Fruit fly (Drosophila melanogaster) whole organism, embryonic: ENCODE data around the gene Non3.
A peak's percentile ranks its signal among the peaks of the same experiment; 100 is the strongest.

Source experiments
- Adf1 ChIP-seq: fragments of 200-800 bp; sonication (Bioruptor generic); IDR thresholded peaks from 2 replicates; pipeline ENCODE4 v1.3.6; 2022; ENCODE audit warnings: missing biosample characterization, missing genetic modification characterization
- CG10321 ChIP-seq: fragments of 200-800 bp; sonication (Bioruptor generic); IDR thresholded peaks from 2 replicates; pipeline ENCODE4 v1.3.6; 2022; ENCODE audit warnings: missing biosample characterization, missing genetic modification characterization
- CG10654 ChIP-seq: fragments of 200-800 bp; sonication (Bioruptor generic); optimal IDR thresholded peaks from 2 replicates; lab custom pipeline; 2016; ENCODE audit warnings: missing biosample characterization, missing genetic modification characterization
- CG11247 ChIP-seq: fragments of 200-800 bp; sonication (Bioruptor generic); IDR thresholded peaks from 2 replicates; pipeline ENCODE4 v1.3.6; 2022; ENCODE audit warnings: missing biosample characterization, missing genetic modification characterization
- CG12236 ChIP-seq: fragments of 200-800 bp; sonication (Bioruptor generic); optimal IDR thresholded peaks from 2 replicates; lab custom pipeline; 2016; ENCODE audit warnings: missing biosample characterization, missing genetic modification characterization
- CG15073 ChIP-seq: fragments of 200-800 bp; sonication (Bioruptor generic); optimal IDR thresholded peaks from 2 replicates; lab custom pipeline; 2016; ENCODE audit warnings: missing biosample characterization, missing genetic modification characterization
- CG15514 ChIP-seq: fragments of 200-800 bp; sonication (Bioruptor generic); optimal IDR thresholded peaks from 3 replicates; lab custom pipeline; 2017; ENCODE audit warnings: missing biosample characterization, missing genetic modification characterization, mild to moderate bottlenecking, moderate library complexity, missing genetic modification reagents
- CG15696 ChIP-seq: fragments of 200-800 bp; sonication (Bioruptor generic); optimal IDR thresholded peaks from 2 replicates; lab custom pipeline; 2019; ENCODE audit warnings: missing biosample characterization, mild to moderate bottlenecking, missing genetic modification characterization, moderate library complexity
- CG2120 ChIP-seq: fragments of 200-800 bp; sonication (Bioruptor generic); optimal IDR thresholded peaks from 3 replicates; lab custom pipeline; 2016; ENCODE audit warnings: missing biosample characterization, missing genetic modification characterization
- CG2199 ChIP-seq: fragments of 200-800 bp; sonication (Bioruptor generic); IDR thresholded peaks from 3 replicates; pipeline ENCODE4 v1.3.6; 2022; ENCODE audit warnings: missing biosample characterization, missing genetic modification characterization
- CG34224 ChIP-seq: fragments of 200-800 bp; sonication (Bioruptor generic); IDR thresholded peaks from 3 replicates; pipeline ENCODE4 v1.3.6; 2022; ENCODE audit warnings: missing biosample characterization, missing genetic modification characterization; ENCODE audit not compliant: partially characterized antibody
- CG4328 ChIP-seq: fragments of 200-800 bp; sonication (Bioruptor generic); optimal IDR thresholded peaks from 3 replicates; lab custom pipeline; 2017; ENCODE audit warnings: missing biosample characterization, missing genetic modification reagents, missing genetic modification characterization
- CG43689 ChIP-seq: fragments of 200-800 bp; sonication (Bioruptor generic); IDR thresholded peaks from 2 replicates; pipeline ENCODE4 v1.3.6; 2022; ENCODE audit warnings: missing biosample characterization, missing genetic modification characterization
- CG4404 ChIP-seq: fragments of 200-800 bp; sonication (Bioruptor generic); IDR thresholded peaks from 2 replicates; pipeline ENCODE4 v1.3.6; 2022; ENCODE audit warnings: missing biosample characterization, missing genetic modification characterization
- CG6272 ChIP-seq: fragments of 200-800 bp; sonication (Bioruptor generic); IDR thresholded peaks from 2 replicates; pipeline ENCODE4 v1.3.6; 2022; ENCODE audit warnings: missing biosample characterization, missing genetic modification characterization
- CG7271 ChIP-seq: fragments of 200-800 bp; sonication (Bioruptor generic); optimal IDR thresholded peaks from 2 replicates; lab custom pipeline; 2018; ENCODE audit warnings: missing biosample characterization, mild to moderate bottlenecking, missing genetic modification characterization, moderate library complexity
- CG7963 ChIP-seq: fragments of 200-800 bp; sonication (Bioruptor generic); IDR thresholded peaks from 3 replicates; pipeline ENCODE4 v1.3.6; 2022; ENCODE audit warnings: missing biosample characterization, missing genetic modification characterization; ENCODE audit not compliant: partially characterized antibody
- CG8089 ChIP-seq: fragments of 200-800 bp; sonication (Bioruptor generic); optimal IDR thresholded peaks from 3 replicates; lab custom pipeline; 2016; ENCODE audit warnings: missing biosample characterization, missing genetic modification characterization
- Dll ChIP-seq: fragments of 200-800 bp; sonication (Bioruptor generic); IDR thresholded peaks from 4 replicates; pipeline ENCODE4 v1.3.6; 2022; ENCODE audit warnings: missing biosample characterization, missing genetic modification characterization; ENCODE audit not compliant: partially characterized antibody
- Dp ChIP-seq: fragments of 200-800 bp; sonication (Bioruptor generic); optimal IDR thresholded peaks from 2 replicates; lab custom pipeline; 2018; ENCODE audit warnings: missing biosample characterization, mild to moderate bottlenecking, missing genetic modification characterization, moderate library complexity
- Ets65A ChIP-seq: fragments of 200-800 bp; sonication (Bioruptor generic); peaks from one replicate; lab custom pipeline; 2016; ENCODE audit warnings: missing biosample characterization, missing genetic modification characterization
- Ets97D ChIP-seq: fragments of 200-800 bp; sonication (Bioruptor generic); optimal IDR thresholded peaks from 3 replicates; lab custom pipeline; 2016; ENCODE audit warnings: missing biosample characterization, missing genetic modification characterization
- Fer1 ChIP-seq: fragments of 200-800 bp; sonication (Bioruptor generic); optimal IDR thresholded peaks from 2 replicates; lab custom pipeline; 2017; ENCODE audit warnings: missing biosample characterization, mild to moderate bottlenecking, missing genetic modification characterization
- Nf-YA ChIP-seq: fragments of 200-800 bp; sonication (Bioruptor generic); IDR thresholded peaks from 2 replicates; pipeline ENCODE4 v1.3.6; 2022; ENCODE audit warnings: missing biosample characterization, missing genetic modification characterization
- Nf-YB ChIP-seq: fragments of 200-800 bp; sonication (Bioruptor generic); optimal IDR thresholded peaks from 3 replicates; lab custom pipeline; 2019; ENCODE audit warnings: missing biosample characterization, mild to moderate bottlenecking, missing genetic modification characterization, moderate library complexity
- Nf-YC ChIP-seq: fragments of 200-800 bp; optimal IDR thresholded peaks from 3 replicates; lab custom pipeline; 2019; ENCODE audit warnings: missing biosample characterization, mild to moderate bottlenecking, missing genetic modification characterization, moderate library complexity
- Poxn ChIP-seq: fragments of 200-800 bp; sonication (Bioruptor generic); IDR thresholded peaks from 2 replicates; pipeline ENCODE4 v1.3.6; 2022; ENCODE audit warnings: missing biosample characterization, missing genetic modification characterization
- Tbp ChIP-seq: fragments of >200 bp; optimal IDR thresholded peaks from 2 replicates; lab custom pipeline; 2018; ENCODE audit warnings: missing biosample characterization, missing genetic modification characterization
- ac ChIP-seq: fragments of 200-800 bp; sonication (Bioruptor generic); optimal IDR thresholded peaks from 3 replicates; lab custom pipeline; 2017; ENCODE audit warnings: missing biosample characterization, mild to moderate bottlenecking, missing genetic modification characterization
- bcd ChIP-seq: fragments of 200-800 bp; sonication (Bioruptor generic); optimal IDR thresholded peaks from 2 replicates; lab custom pipeline; 2017; ENCODE audit warnings: missing biosample characterization, mild to moderate bottlenecking, missing genetic modification characterization
- cg ChIP-seq: fragments of 200-800 bp; sonication (Bioruptor generic); optimal IDR thresholded peaks from 3 replicates; lab custom pipeline; 2019; ENCODE audit warnings: missing biosample characterization, mild to moderate bottlenecking, missing genetic modification characterization, moderate library complexity
- chm ChIP-seq: fragments of 200-800 bp; sonication (Bioruptor generic); IDR thresholded peaks from 2 replicates; pipeline ENCODE4 v1.3.6; 2022; ENCODE audit warnings: missing biosample characterization, missing genetic modification characterization
- crol ChIP-seq: fragments of 200-800 bp; sonication (Bioruptor generic); IDR thresholded peaks from 2 replicates; pipeline ENCODE4 v1.3.6; 2022; ENCODE audit warnings: missing biosample characterization, missing genetic modification characterization
- danr ChIP-seq: fragments of 200-800 bp; sonication (Bioruptor generic); IDR thresholded peaks from 2 replicates; pipeline ENCODE4 v1.3.6; 2022; ENCODE audit warnings: missing biosample characterization, missing genetic modification characterization
- fru ChIP-seq: fragments of >200 bp; optimal IDR thresholded peaks from 2 replicates; lab custom pipeline; 2017
- gsb-n ChIP-seq: fragments of 200-800 bp; sonication (Bioruptor generic); optimal IDR thresholded peaks from 3 replicates; lab custom pipeline; 2018; ENCODE audit warnings: missing biosample characterization, mild to moderate bottlenecking, missing genetic modification characterization
- hbn ChIP-seq: fragments of 200-800 bp; sonication (Bioruptor generic); IDR thresholded peaks from 2 replicates; pipeline ENCODE4 v1.3.6; 2022; ENCODE audit warnings: missing biosample characterization, missing genetic modification characterization; ENCODE audit not compliant: partially characterized antibody
- lbe ChIP-seq: fragments of 200-800 bp; sonication (Bioruptor generic); optimal IDR thresholded peaks from 2 replicates; lab custom pipeline; 2016; ENCODE audit warnings: missing biosample characterization, mild to moderate bottlenecking, missing genetic modification characterization
- luna ChIP-seq: fragments of 200-800 bp; sonication (Bioruptor generic); optimal IDR thresholded peaks from 2 replicates; lab custom pipeline; 2016; ENCODE audit warnings: missing biosample characterization, missing genetic modification characterization
- pb ChIP-seq: fragments of 200-800 bp; sonication (Bioruptor generic); optimal IDR thresholded peaks from 3 replicates; lab custom pipeline; 2016; ENCODE audit warnings: missing biosample characterization, missing genetic modification characterization
- repo ChIP-seq: fragments of 200-800 bp; sonication (Bioruptor generic); optimal IDR thresholded peaks from 2 replicates; lab custom pipeline; 2016; ENCODE audit warnings: missing biosample characterization, missing genetic modification characterization
- seq ChIP-seq: fragments of 200-800 bp; sonication (Bioruptor generic); IDR thresholded peaks from 2 replicates; pipeline ENCODE4 v1.3.6; 2022; ENCODE audit warnings: missing biosample characterization, missing genetic modification characterization
- slp2 ChIP-seq: fragments of 200-800 bp; sonication (Bioruptor generic); optimal IDR thresholded peaks from 2 replicates; lab custom pipeline; 2016; ENCODE audit warnings: missing biosample characterization, missing genetic modification characterization
- sna ChIP-seq: fragments of 200-800 bp; sonication (Bioruptor generic); IDR thresholded peaks from 2 replicates; pipeline ENCODE4 v1.3.6; 2022; ENCODE audit warnings: missing biosample characterization, missing genetic modification characterization; ENCODE audit not compliant: partially characterized antibody
- sr ChIP-seq: fragments of 200-800 bp; sonication (Bioruptor generic); IDR thresholded peaks from 3 replicates; pipeline ENCODE4 v1.3.6; 2022; ENCODE audit warnings: missing biosample characterization, missing genetic modification characterization
- ssp ChIP-seq: fragments of 200-800 bp; sonication (Bioruptor generic); IDR thresholded peaks from 2 replicates; pipeline ENCODE4 v1.3.6; 2022; ENCODE audit warnings: missing biosample characterization, missing genetic modification characterization
- wdn ChIP-seq: fragments of 200-800 bp; sonication (Bioruptor generic); IDR thresholded peaks from 2 replicates; pipeline ENCODE4 v1.3.6; 2022; ENCODE audit warnings: missing biosample characterization, missing genetic modification characterization
- yki ChIP-seq: fragments of >200 bp; optimal IDR thresholded peaks from 3 replicates; lab custom pipeline; 2018

Non3 gene

DNA sequence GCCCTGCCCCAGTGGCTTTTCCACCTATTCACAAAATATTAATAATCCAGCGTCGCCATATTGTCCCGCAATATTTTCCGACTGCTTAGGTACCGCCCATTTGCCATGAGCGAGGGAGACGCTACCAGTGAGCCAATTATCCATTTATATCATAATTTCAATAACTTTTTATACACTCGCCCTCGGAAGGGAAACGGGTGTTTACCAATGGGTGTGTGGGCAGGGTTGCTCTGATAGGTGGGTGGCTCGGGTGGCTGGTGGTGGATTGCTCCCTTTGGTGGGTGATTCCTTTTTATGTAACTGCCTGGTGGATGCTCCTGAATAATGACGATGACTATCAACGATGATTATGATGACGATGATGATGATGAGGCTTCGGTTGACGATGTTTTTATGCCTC, 43.1 kb downstream of the Non3 start:
- TF ChIP-seq CG11247 (GFP tag; lab: Robert Waterston, UW): no peak
- no peak for TF ChIP-seq sr (GFP tag; lab: Robert Waterston, UW)
- no peak for TF ChIP-seq CG2199 (GFP tag; lab: Robert Waterston, UW)
- peak; percentile 51; the same call in 1 of the 2 replicates for TF ChIP-seq seq (GFP tag; lab: Robert Waterston, UW)
- peak; percentile 94 for TF ChIP-seq Nf-YB (GFP tag; lab: Kevin White, UChicago)
- peak; percentile 93 for TF ChIP-seq Nf-YC (tag; lab: Kevin White, UChicago)

DNA sequence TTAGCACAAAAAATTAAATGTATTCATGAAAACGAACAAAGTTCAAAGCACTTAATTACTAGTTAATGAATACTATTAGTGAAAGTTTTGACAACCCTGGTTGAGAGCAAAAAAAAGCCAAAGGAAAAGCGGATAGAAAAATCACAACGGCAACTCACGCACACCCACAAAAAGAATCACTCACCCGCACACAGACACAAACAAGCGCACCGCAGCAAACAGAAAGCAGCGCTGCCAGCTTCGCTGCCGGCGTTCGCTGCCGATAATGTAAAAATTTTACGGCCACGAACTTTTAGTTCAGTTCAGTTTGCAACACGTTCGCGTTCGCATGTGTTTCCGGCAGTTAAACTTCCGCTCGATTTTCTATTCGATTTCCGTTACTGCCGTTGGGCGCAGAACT, 44.0 kb downstream of the Non3 start, which contains the start of gene CG18599:
CG18599 (plus strand) TSS at position 301 of the 400 bp plus-strand sequence.
- TF ChIP-seq Adf1 (GFP tag; lab: Robert Waterston, UW): peak; percentile 57
- no peak for TF ChIP-seq pb
- TF ChIP-seq CG7271 (tag; lab: Kevin White, UChicago): peak; percentile 36
- TF ChIP-seq chm (GFP tag; lab: Robert Waterston, UW): no peak
- TF ChIP-seq Ets97D (GFP tag; lab: Kevin White, UChicago): peak; percentile 48
- 0 out of 2 replicates have a peak, but pooled peaks have one; percentile 25 for TF ChIP-seq CG6272 (GFP tag; lab: Robert Waterston, UW)
- peak; percentile 33 for TF ChIP-seq cg (GFP tag; lab: Kevin White, UChicago)
- peak; percentile 9; the same call in 1 of the 2 replicates for TF ChIP-seq CG43689
- 0 out of 2 replicates have a peak, but pooled peaks have one; percentile 20 for TF ChIP-seq Nf-YA (GFP tag; lab: Robert Waterston, UW)
- peak; percentile 49 for TF ChIP-seq CG15514
- no peak for TF ChIP-seq hbn
- peak; percentile 19; the same call in 1 of the 2 replicates for TF ChIP-seq CG4404 (GFP tag; lab: Robert Waterston, UW)

DNA sequence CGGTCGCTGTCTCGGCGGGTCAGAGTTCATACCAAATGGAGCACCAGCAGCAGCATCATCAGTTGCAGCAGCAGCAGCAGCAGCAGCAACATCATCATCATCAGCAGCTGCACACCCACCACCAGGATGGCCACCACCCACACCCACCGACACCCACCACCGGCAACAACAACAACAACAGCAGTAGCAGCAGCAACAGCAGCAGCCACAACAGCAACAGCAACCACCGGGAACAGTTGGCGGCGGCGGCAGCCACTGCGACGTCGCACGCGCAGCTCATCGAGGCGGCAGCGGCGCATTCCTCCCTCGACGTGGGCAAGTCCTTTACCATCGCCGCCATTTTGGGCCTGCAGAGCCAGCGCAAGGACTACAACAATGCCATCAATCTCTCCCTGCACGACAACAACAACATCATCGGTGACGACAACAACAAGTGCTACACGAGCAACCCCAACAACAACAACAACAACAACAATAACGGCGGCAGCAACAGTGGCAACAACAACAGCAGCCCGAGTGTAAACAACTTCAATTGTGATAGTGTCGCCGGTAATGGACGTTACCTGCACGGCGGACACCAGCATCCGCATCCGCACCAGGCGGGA, 46.3 kb downstream of the Non3 start:
- TF ChIP-seq luna (GFP tag; lab: Kevin White, UChicago): no peak
- no peak for TF ChIP-seq Tbp (GFP tag; lab: Kevin White, UChicago)
- TF ChIP-seq Fer1 (GFP tag; lab: Kevin White, UChicago): no peak
- no peak for TF ChIP-seq crol (GFP tag; lab: Robert Waterston, UW)
- no peak for TF ChIP-seq Dll
- no peak for TF ChIP-seq bcd (GFP tag; lab: Kevin White, UChicago)
- TF ChIP-seq Poxn (GFP tag; lab: Robert Waterston, UW): no peak
- no peak for TF ChIP-seq ac
- no peak for TF ChIP-seq wdn (GFP tag; lab: Robert Waterston, UW)
- TF ChIP-seq seq (GFP tag; lab: Robert Waterston, UW): peak; percentile 71; the same call in 1 of the 2 replicates
- TF ChIP-seq CG15073: no peak
- TF ChIP-seq CG15696 (tag; lab: Kevin White, UChicago): no peak
- TF ChIP-seq Adf1 (GFP tag; lab: Robert Waterston, UW): peak; percentile 67
- TF ChIP-seq ssp: no peak
- no peak for TF ChIP-seq Dp
- no peak for TF ChIP-seq fru
- TF ChIP-seq gsb-n: no peak
- no peak for TF ChIP-seq yki (lab: Kevin White, UChicago)
- TF ChIP-seq repo: no peak
- no peak for TF ChIP-seq CG8089 (GFP tag; lab: Kevin White, UChicago)
- peak; percentile 92 for TF ChIP-seq Ets65A (GFP tag; lab: Kevin White, UChicago)
- 0 out of 2 replicates have a peak, but pooled peaks have one; percentile 27 for TF ChIP-seq sna
- TF ChIP-seq CG4328: no peak
- TF ChIP-seq CG10321: no peak
- no peak for TF ChIP-seq CG2120 (GFP tag; lab: Kevin White, UChicago)
- TF ChIP-seq CG15514: no peak
- TF ChIP-seq slp2: no peak
- no peak for TF ChIP-seq danr (GFP tag; lab: Robert Waterston, UW)
- TF ChIP-seq lbe (GFP tag; lab: Kevin White, UChicago): no peak
- no peak for TF ChIP-seq CG7963 (GFP tag; lab: Robert Waterston, UW)
- no peak for TF ChIP-seq CG12236
- TF ChIP-seq CG34224 (GFP tag; lab: Robert Waterston, UW): 0 out of 3 replicates have a peak, but pooled peaks have one; percentile 15
- no peak for TF ChIP-seq CG10654 (GFP tag; lab: Kevin White, UChicago)
